Fruit fly (Drosophila melanogaster): ENCODE data around the gene CG14671.

- TF ChIP-seq CG30431 (GFP tag; optimal IDR thresholded peaks at IDR 0.05): no peak
- TF ChIP-seq CG9215 (GFP tag; IDR thresholded peaks at IDR 0.05): no peak
- TF ChIP-seq slp2 (GFP tag; optimal IDR thresholded peaks at IDR 0.05): no peak
- TF ChIP-seq pros (GFP tag; optimal IDR thresholded peaks at IDR 0.05): no peak
- peak; percentile 28 for TF ChIP-seq Hr3 (GFP tag; optimal IDR thresholded peaks at IDR 0.05)
- no peak for TF ChIP-seq CG4360 (GFP tag; IDR thresholded peaks at IDR 0.05)
- TF ChIP-seq CG12769 (tag; optimal IDR thresholded peaks at IDR 0.05): no peak
Measured at dm6 chr3R:5591398-5591853, 26.8 kb upstream of the CG14671 start, which contains the start of the genes noi and Vha26.
